Worm (Caenorhabditis elegans) whole organism, L1 larva: ENCODE measurements around the gene C07B5.8.

ENCODE experiments used
- C16A3.4 ChIP-seq: fragments of 150-350 bp; optimal IDR thresholded peaks from 2 replicates; lab custom pipeline; 2014; ENCODE audit warnings: missing biosample characterization, missing genetic modification characterization
- C34B4.2 ChIP-seq: sonication (generic microtip); optimal IDR thresholded peaks from 2 replicates; lab custom pipeline; 2017; ENCODE audit warnings: mild to moderate bottlenecking, missing genetic modification characterization, missing compliant biosample characterization
- F16B12.6 ChIP-seq: fragments of 150-350 bp; optimal IDR thresholded peaks from 2 replicates; lab custom pipeline; 2014; ENCODE audit warnings: missing biosample characterization, missing genetic modification characterization
- Y116A8C.19 ChIP-seq: sonication (generic microtip); optimal IDR thresholded peaks from 2 replicates; lab custom pipeline; 2016; ENCODE audit warnings: missing compliant biosample characterization, missing genetic modification characterization, borderline replicate concordance
- blmp-1 ChIP-seq: fragments of 150-350 bp; optimal IDR thresholded peaks from 2 replicates; lab custom pipeline; 2014; ENCODE audit warnings: missing biosample characterization, missing genetic modification characterization
- ceh-63 ChIP-seq: fragments of 200-800 bp; sonication (Bioruptor generic); optimal IDR thresholded peaks from 2 replicates; lab custom pipeline; 2018; ENCODE audit warnings: mild to moderate bottlenecking, missing genetic modification characterization, missing compliant biosample characterization
- ceh-82 ChIP-seq, 3 experiments: fragments of 150-350 bp in 1 of 3; sonication (generic microtip) in 2 of 3; optimal IDR thresholded peaks; 2 replicates each; lab custom pipeline; 2014 to 2017; ENCODE audit warnings: missing biosample characterization in 3 of 3, missing genetic modification characterization in 3 of 3
- ceh-90 ChIP-seq: sonication (generic microtip); optimal IDR thresholded peaks from 2 replicates; lab custom pipeline; 2016; ENCODE audit warnings: missing genetic modification characterization, missing compliant biosample characterization
- ces-1 ChIP-seq: fragments of 150-350 bp; optimal IDR thresholded peaks from 2 replicates; lab custom pipeline; 2014; ENCODE audit warnings: missing biosample characterization, missing genetic modification reagents, missing genetic modification characterization
- dsc-1 ChIP-seq: sonication (generic microtip); optimal IDR thresholded peaks from 2 replicates; lab custom pipeline; 2016; ENCODE audit warnings: mild to moderate bottlenecking, missing genetic modification characterization, missing compliant biosample characterization
- efl-1 ChIP-seq, 4 experiments: fragments of 150-350 bp; optimal IDR thresholded peaks in 3 of 4; peaks in 1 of 4; 1 replicate in 1 of 4; 2 replicates in 3 of 4; lab custom pipeline; 2014; ENCODE audit warnings: missing biosample characterization in 2 of 4, missing genetic modification characterization in 2 of 4, missing genetic modification reagents in 2 of 4
- elt-3 ChIP-seq, 6 experiments: fragments of 150-350 bp in 1 of 6; sonication (generic microtip); optimal IDR thresholded peaks; 2 replicates each; lab custom pipeline; 2017 to 2018; ENCODE audit warnings: missing biosample characterization in 6 of 6, missing genetic modification characterization in 6 of 6, inconsistent platforms in 1 of 6
- ets-5 ChIP-seq: fragments of 200-800 bp; sonication (Bioruptor generic); IDR thresholded peaks from 2 replicates; pipeline ENCODE4 v1.3.6; 2022; ENCODE audit warnings: missing genetic modification characterization, missing compliant biosample characterization
- grh-1 ChIP-seq: fragments of 200-800 bp; sonication (Bioruptor generic); IDR thresholded peaks from 2 replicates; pipeline ENCODE4 v1.3.6; 2022; ENCODE audit warnings: missing genetic modification reagents, missing genetic modification characterization, missing compliant biosample characterization
- hlh-17 ChIP-seq: fragments of 200-800 bp; sonication (Bioruptor generic); optimal IDR thresholded peaks from 2 replicates; lab custom pipeline; 2018; ENCODE audit warnings: missing genetic modification characterization, mild to moderate bottlenecking, missing compliant biosample characterization, moderate library complexity, borderline replicate concordance
- hpl-2 ChIP-seq: fragments of 150-350 bp; optimal IDR thresholded peaks from 2 replicates; lab custom pipeline; 2014; ENCODE audit warnings: missing biosample characterization, missing genetic modification reagents, missing genetic modification characterization
- jun-1 ChIP-seq: fragments of 150-350 bp; optimal IDR thresholded peaks from 2 replicates; lab custom pipeline; 2014; ENCODE audit warnings: missing biosample characterization, missing genetic modification reagents, missing genetic modification characterization
- lin-14 ChIP-seq: fragments of 200-800 bp; sonication (Bioruptor generic); optimal IDR thresholded peaks from 2 replicates; lab custom pipeline; 2018; ENCODE audit warnings: mild to moderate bottlenecking, missing genetic modification characterization, moderate library complexity, missing compliant biosample characterization
- lin-15B ChIP-seq: fragments of 150-350 bp; sonication (generic microtip); optimal IDR thresholded peaks from 3 replicates; lab custom pipeline; 2014; ENCODE audit warnings: missing biosample characterization, missing genetic modification characterization
- lin-35 ChIP-seq, 2 experiments: fragments of 150-350 bp; optimal IDR thresholded peaks; 2 replicates each; lab custom pipeline; 2014; ENCODE audit warnings: missing biosample characterization in 2 of 2, missing genetic modification characterization in 2 of 2, missing genetic modification reagents in 2 of 2
- lin-39 ChIP-seq: fragments of 150-350 bp; optimal IDR thresholded peaks from 2 replicates; lab custom pipeline; 2014; ENCODE audit warnings: missing biosample characterization, missing genetic modification reagents, missing genetic modification characterization
- lsy-2 ChIP-seq, 2 experiments: fragments of 150-350 bp; optimal IDR thresholded peaks; 2 replicates each; lab custom pipeline; 2014; ENCODE audit warnings: missing biosample characterization in 2 of 2, missing genetic modification characterization in 2 of 2
- mab-9 ChIP-seq: fragments of 200-800 bp; sonication (Bioruptor generic); IDR thresholded peaks from 2 replicates; pipeline ENCODE4 v1.3.6; 2022; ENCODE audit warnings: missing genetic modification reagents, missing genetic modification characterization, missing compliant biosample characterization
- mdl-1 ChIP-seq, 2 experiments: fragments of 150-350 bp; optimal IDR thresholded peaks; 2 replicates each; lab custom pipeline; 2014 to 2017; ENCODE audit warnings: missing biosample characterization in 2 of 2, missing genetic modification characterization in 2 of 2, inconsistent platforms in 1 of 2
- mef-2 ChIP-seq: fragments of 150-350 bp; optimal IDR thresholded peaks from 2 replicates; lab custom pipeline; 2014; ENCODE audit warnings: missing biosample characterization, missing genetic modification characterization
- mep-1 ChIP-seq: fragments of 150-350 bp; optimal IDR thresholded peaks from 2 replicates; lab custom pipeline; 2014; ENCODE audit warnings: missing biosample characterization, missing genetic modification characterization
- nhr-28 ChIP-seq: fragments of 150-350 bp; optimal IDR thresholded peaks from 2 replicates; lab custom pipeline; 2014; ENCODE audit warnings: missing biosample characterization, missing genetic modification characterization
- nhr-71 ChIP-seq: sonication (generic microtip); optimal IDR thresholded peaks from 2 replicates; lab custom pipeline; 2016; ENCODE audit warnings: mild to moderate bottlenecking, missing genetic modification characterization, moderate library complexity, missing compliant biosample characterization
- nhr-76 ChIP-seq: sonication (generic microtip); optimal IDR thresholded peaks from 2 replicates; lab custom pipeline; 2017; ENCODE audit warnings: missing biosample characterization, missing genetic modification characterization
- nhr-77 ChIP-seq: fragments of 150-350 bp; optimal IDR thresholded peaks from 2 replicates; lab custom pipeline; 2014; ENCODE audit warnings: missing biosample characterization, missing genetic modification characterization
- nhr-84 ChIP-seq: sonication (generic microtip); optimal IDR thresholded peaks from 2 replicates; lab custom pipeline; 2017; ENCODE audit warnings: missing biosample characterization, missing genetic modification characterization
- nhr-85 ChIP-seq: sonication (generic microtip); peaks from one replicate; lab custom pipeline; 2016; ENCODE audit warnings: missing genetic modification characterization, inconsistent platforms, missing compliant biosample characterization
- nhr-90 ChIP-seq: sonication (generic microtip); optimal IDR thresholded peaks from 2 replicates; lab custom pipeline; 2016; ENCODE audit warnings: mild to moderate bottlenecking, missing genetic modification characterization, missing compliant biosample characterization; ENCODE audit not compliant: poor library complexity
- skn-1 ChIP-seq: fragments of 150-350 bp; optimal IDR thresholded peaks from 2 replicates; lab custom pipeline; 2014; ENCODE audit warnings: missing biosample characterization, missing genetic modification characterization
- snpc-4 ChIP-seq: fragments of 150-350 bp; optimal IDR thresholded peaks from 2 replicates; lab custom pipeline; 2014; ENCODE audit warnings: missing biosample characterization, missing genetic modification characterization
- snu-23 ChIP-seq: sonication (generic microtip); optimal IDR thresholded peaks from 2 replicates; lab custom pipeline; 2016; ENCODE audit warnings: missing genetic modification characterization, missing compliant biosample characterization
- sptf-1 ChIP-seq: fragments of 150-350 bp; optimal IDR thresholded peaks from 2 replicates; lab custom pipeline; 2014; ENCODE audit warnings: missing biosample characterization, missing genetic modification characterization
- swsn-7 ChIP-seq: sonication (generic microtip); optimal IDR thresholded peaks from 2 replicates; lab custom pipeline; 2016; ENCODE audit warnings: missing genetic modification characterization, missing compliant biosample characterization
- tbx-2 ChIP-seq: sonication (generic microtip); optimal IDR thresholded peaks from 2 replicates; lab custom pipeline; 2016; ENCODE audit warnings: missing genetic modification characterization, missing compliant biosample characterization
- tlp-1 ChIP-seq: fragments of 150-350 bp; optimal IDR thresholded peaks from 2 replicates; lab custom pipeline; 2014; ENCODE audit warnings: missing biosample characterization, missing genetic modification characterization
- unc-130 ChIP-seq: fragments of 150-350 bp; optimal IDR thresholded peaks from 2 replicates; lab custom pipeline; 2017; ENCODE audit warnings: missing biosample characterization, missing genetic modification characterization, inconsistent platforms
- unc-30 ChIP-seq: sonication (generic microtip); optimal IDR thresholded peaks from 2 replicates; lab custom pipeline; 2017; ENCODE audit warnings: missing biosample characterization, missing genetic modification characterization
- unc-86 ChIP-seq: sonication (generic microtip); optimal IDR thresholded peaks from 2 replicates; lab custom pipeline; 2016; ENCODE audit warnings: missing genetic modification characterization, missing compliant biosample characterization
- vab-15 ChIP-seq: sonication (generic microtip); optimal IDR thresholded peaks from 2 replicates; lab custom pipeline; 2017; ENCODE audit warnings: missing genotype, mild to moderate bottlenecking, missing genetic modification characterization, missing compliant biosample characterization
- zag-1 ChIP-seq: fragments of 150-350 bp; optimal IDR thresholded peaks from 2 replicates; lab custom pipeline; 2014; ENCODE audit warnings: missing biosample characterization, missing genetic modification characterization
- zip-4 ChIP-seq: fragments of 200-800 bp; sonication (Bioruptor generic); optimal IDR thresholded peaks from 2 replicates; lab custom pipeline; 2018; ENCODE audit warnings: mild to moderate bottlenecking, missing genetic modification characterization, moderate library complexity, missing compliant biosample characterization
- ztf-4 ChIP-seq: fragments of 150-350 bp; optimal IDR thresholded peaks from 2 replicates; lab custom pipeline; 2014; ENCODE audit warnings: missing biosample characterization, missing genetic modification characterization

C07B5.8 gene

ce11 chrX:9499355-9499754, 37.2 kb downstream of the C07B5.8 start:
- TF ChIP-seq mef-2, result no peak
- no peak for TF ChIP-seq nhr-85 (tag; lab: Kevin White, UChicago)
- no peak for TF ChIP-seq unc-86 (tag; lab: Kevin White, UChicago)
- no peak for TF ChIP-seq Y116A8C.19 (tag; lab: Kevin White, UChicago)
- no peak for TF ChIP-seq hlh-17
- TF ChIP-seq snpc-4 (tag; lab: Kevin White, UChicago), result no peak
- no peak for TF ChIP-seq ces-1
- TF ChIP-seq tlp-1 (tag; lab: Kevin White, UChicago), result no peak
- TF ChIP-seq nhr-77 (tag; lab: Kevin White, UChicago), result no peak
- no peak for TF ChIP-seq dsc-1 (tag; lab: Kevin White, UChicago)
- no peak for TF ChIP-seq ztf-4 (tag; lab: Kevin White, UChicago)
- no peak for TF ChIP-seq ets-5
- TF ChIP-seq F16B12.6, result no peak
- TF ChIP-seq lsy-2 (tag; optimal IDR thresholded peaks at IDR 0.05; lab: Kevin White, UChicago), result no peak
- no peak for TF ChIP-seq mab-9 (GFP tag; lab: Robert Waterston, UW)
- TF ChIP-seq tbx-2 (tag; lab: Kevin White, UChicago), result no peak
- no peak for TF ChIP-seq nhr-84 (tag; lab: Kevin White, UChicago)
- TF ChIP-seq swsn-7 (tag; lab: Kevin White, UChicago), result no peak
- TF ChIP-seq mep-1 (tag; lab: Kevin White, UChicago), result no peak
- no peak for TF ChIP-seq unc-30 (tag; lab: Kevin White, UChicago)

- no peak for TF ChIP-seq nhr-90 (tag; lab: Kevin White, UChicago)
- peak; percentile 29 for TF ChIP-seq blmp-1 (tag; lab: Kevin White, UChicago)
Measured at ce11 chrX:9494661-9495060, 41.9 kb downstream of the C07B5.8 start.

- TF ChIP-seq nhr-28 (tag; lab: Kevin White, UChicago) (no peak), snu-23 (GFP tag; lab: Kevin White, UChicago) (peak; percentile 25), sptf-1 (no peak), lin-14 (GFP tag; lab: Kevin White, UChicago) (peak; percentile 48), blmp-1 (tag; lab: Kevin White, UChicago) (peak; percentile 43), zip-4 (GFP tag; lab: Kevin White, UChicago) (no peak), vab-15 (tag; lab: Kevin White, UChicago) (no peak), grh-1 (GFP tag; lab: Robert Waterston, UW) (peak; percentile 50; the same call in 1 of the 2 replicates), ceh-63 (GFP tag; lab: Kevin White, UChicago) (no peak), unc-130 (tag; lab: Kevin White, UChicago) (no peak), snpc-4 (tag; lab: Kevin White, UChicago) (no peak), nhr-71 (peak; percentile 23), zag-1 (tag; lab: Kevin White, UChicago) (no peak), nhr-85 (tag; lab: Kevin White, UChicago) (peak; percentile 79), hlh-17 (no peak), nhr-76 (tag; lab: Kevin White, UChicago) (no peak), elt-3 (tag; optimal IDR thresholded peaks at IDR 0.05; lab: Kevin White, UChicago) (peak in 4 of 6 experiments; percentile 13 to 57 (median 44)), lin-39 (tag; lab: Kevin White, UChicago) (no peak)
Measured at ce11 chrX:9491439-9491838, 45.1 kb downstream of the C07B5.8 start.

- TF ChIP-seq lin-39 (tag; lab: Kevin White, UChicago) (no peak), ceh-90 (tag; lab: Kevin White, UChicago) (no peak), mef-2 (no peak), efl-1 (optimal IDR thresholded peaks at IDR 0.05; lab: Kevin White, UChicago) (no peak), efl-1 (GFP tag; optimal IDR thresholded peaks at IDR 0.05 in 1 of 2; lab: Kevin White, UChicago) (no peak), mep-1 (tag; lab: Kevin White, UChicago) (no peak), dsc-1 (tag; lab: Kevin White, UChicago) (no peak), F16B12.6 (no peak), jun-1 (tag; lab: Kevin White, UChicago) (no peak), hpl-2 (GFP tag; lab: Kevin White, UChicago) (no peak), nhr-77 (tag; lab: Kevin White, UChicago) (no peak), lin-35 (GFP tag; optimal IDR thresholded peaks at IDR 0.05; lab: Kevin White, UChicago) (no peak), blmp-1 (tag; lab: Kevin White, UChicago) (peak; percentile 58), nhr-28 (tag; lab: Kevin White, UChicago) (no peak), skn-1 (tag; lab: Kevin White, UChicago) (no peak), unc-86 (tag; lab: Kevin White, UChicago) (no peak), C34B4.2 (tag; lab: Kevin White, UChicago) (no peak), ces-1 (no peak), C16A3.4 (tag; lab: Kevin White, UChicago) (no peak), snu-23 (GFP tag; lab: Kevin White, UChicago) (peak; percentile 33), elt-3 (tag; optimal IDR thresholded peaks at IDR 0.05; lab: Kevin White, UChicago) (peak in 2 of 6 experiments; percentile 12 to 60), mdl-1 (tag; optimal IDR thresholded peaks at IDR 0.05; lab: Kevin White, UChicago) (peak in 1 of 2 experiments; percentile 33), ceh-82 (tag; optimal IDR thresholded peaks at IDR 0.05; lab: Kevin White, UChicago) (no peak), lin-15B (tag; lab: Kevin White, UChicago) (no peak)
Measured at ce11 chrX:9489578-9489977, 47.0 kb downstream of the C07B5.8 start.
